Fruit fly (Drosophila melanogaster) whole organism, embryonic: ENCODE results near the gene mbc.

Experiments used
- ATbp ChIP-seq: fragments of 200-800 bp; sonication (Bioruptor generic); optimal IDR thresholded peaks from 2 replicates; lab custom pipeline; 2017; ENCODE audit warnings: missing biosample characterization, mild to moderate bottlenecking, missing genetic modification characterization, missing genetic modification reagents
- Aef1 ChIP-seq: fragments of 200-800 bp; sonication (Bioruptor generic); IDR thresholded peaks from 3 replicates; pipeline ENCODE4 v1.3.6; 2022; ENCODE audit warnings: missing biosample characterization, missing genetic modification characterization
- Atf3 ChIP-seq: fragments of 200-800 bp; sonication (Bioruptor generic); optimal IDR thresholded peaks from 3 replicates; lab custom pipeline; 2016; ENCODE audit warnings: missing biosample characterization, missing genetic modification characterization
- CG10274 ChIP-seq: fragments of 200-800 bp; sonication (Bioruptor generic); optimal IDR thresholded peaks from 3 replicates; lab custom pipeline; 2017; ENCODE audit warnings: missing biosample characterization, mild to moderate bottlenecking, missing genetic modification characterization
- CG10462 ChIP-seq: fragments of 200-800 bp; sonication (Bioruptor generic); optimal IDR thresholded peaks from 2 replicates; lab custom pipeline; 2016; ENCODE audit warnings: missing biosample characterization, missing genetic modification characterization
- CG10543 ChIP-seq: fragments of 200-800 bp; sonication (Bioruptor generic); optimal IDR thresholded peaks from 3 replicates; lab custom pipeline; 2017; ENCODE audit warnings: missing biosample characterization, mild to moderate bottlenecking, missing genetic modification characterization, moderate library complexity
- CG12391 ChIP-seq: fragments of 200-800 bp; sonication (Bioruptor generic); optimal IDR thresholded peaks from 3 replicates; lab custom pipeline; 2018; ENCODE audit warnings: missing biosample characterization, mild to moderate bottlenecking, missing genetic modification characterization, moderate library complexity
- CG13894 ChIP-seq: fragments of 200-800 bp; sonication (Bioruptor generic); optimal IDR thresholded peaks from 3 replicates; lab custom pipeline; 2018; ENCODE audit warnings: missing biosample characterization, mild to moderate bottlenecking, missing genetic modification characterization, moderate library complexity
- CG14014 ChIP-seq: fragments of 200-800 bp; sonication (Bioruptor generic); IDR thresholded peaks from 2 replicates; pipeline ENCODE4 v1.3.6; 2022; ENCODE audit warnings: missing biosample characterization, missing genetic modification characterization
- CG14667 ChIP-seq: fragments of 200-800 bp; sonication (Bioruptor generic); IDR thresholded peaks from 2 replicates; pipeline ENCODE4 v1.3.6; 2022; ENCODE audit warnings: missing biosample characterization, missing genetic modification characterization
- CG15479 ChIP-seq: fragments of 200-800 bp; sonication (Bioruptor generic); optimal IDR thresholded peaks from 3 replicates; lab custom pipeline; 2019; ENCODE audit warnings: missing biosample characterization, mild to moderate bottlenecking, missing genetic modification characterization, moderate library complexity
- CG17802 ChIP-seq: fragments of 200-800 bp; sonication (Bioruptor generic); optimal IDR thresholded peaks from 2 replicates; lab custom pipeline; 2018; ENCODE audit warnings: missing biosample characterization, mild to moderate bottlenecking, missing genetic modification characterization, moderate library complexity
- CG18011 ChIP-seq: fragments of 200-800 bp; sonication (Bioruptor generic); optimal IDR thresholded peaks from 2 replicates; lab custom pipeline; 2017; ENCODE audit warnings: missing biosample characterization, missing genetic modification characterization, mild to moderate bottlenecking, moderate library complexity, missing genotype
- CG2889 ChIP-seq: fragments of 200-800 bp; sonication (Bioruptor generic); IDR thresholded peaks from 3 replicates; pipeline ENCODE4 v1.3.6; 2022; ENCODE audit warnings: missing biosample characterization, missing genetic modification characterization
- CG30403 ChIP-seq: fragments of 200-800 bp; sonication (Bioruptor generic); optimal IDR thresholded peaks from 3 replicates; lab custom pipeline; 2016; ENCODE audit warnings: missing biosample characterization, missing genetic modification characterization
- CG4282 ChIP-seq: fragments of 200-800 bp; sonication (Bioruptor generic); optimal IDR thresholded peaks from 2 replicates; lab custom pipeline; 2016; ENCODE audit warnings: missing biosample characterization, missing genetic modification characterization
- CG4730 ChIP-seq: fragments of 200-800 bp; sonication (Bioruptor generic); IDR thresholded peaks from 2 replicates; pipeline ENCODE4 v1.3.6; 2022; ENCODE audit warnings: missing biosample characterization, missing genetic modification characterization
- CG6272 ChIP-seq: fragments of 200-800 bp; sonication (Bioruptor generic); IDR thresholded peaks from 2 replicates; pipeline ENCODE4 v1.3.6; 2022; ENCODE audit warnings: missing biosample characterization, missing genetic modification characterization
- CG6765 ChIP-seq: fragments of 200-800 bp; sonication (Bioruptor generic); optimal IDR thresholded peaks from 3 replicates; lab custom pipeline; 2017; ENCODE audit warnings: missing biosample characterization, mild to moderate bottlenecking, missing genetic modification characterization
- CG8388 ChIP-seq: fragments of 200-800 bp; sonication (Bioruptor generic); optimal IDR thresholded peaks from 2 replicates; lab custom pipeline; 2019; ENCODE audit warnings: missing biosample characterization, mild to moderate bottlenecking, missing genetic modification characterization, moderate library complexity
- Dad ChIP-seq: fragments of 200-800 bp; sonication (Bioruptor generic); optimal IDR thresholded peaks from 3 replicates; lab custom pipeline; 2016; ENCODE audit warnings: missing biosample characterization, missing genetic modification characterization
- Deaf1 ChIP-seq: fragments of 200-800 bp; optimal IDR thresholded peaks from 3 replicates; lab custom pipeline; 2019; ENCODE audit warnings: missing biosample characterization, mild to moderate bottlenecking, missing genetic modification characterization, moderate library complexity
- Dp ChIP-seq: fragments of 200-800 bp; sonication (Bioruptor generic); optimal IDR thresholded peaks from 2 replicates; lab custom pipeline; 2018; ENCODE audit warnings: missing biosample characterization, mild to moderate bottlenecking, missing genetic modification characterization, moderate library complexity
- Dref ChIP-seq: fragments of 200-800 bp; sonication (Bioruptor generic); IDR thresholded peaks from 2 replicates; pipeline ENCODE4 v1.3.6; 2022; ENCODE audit warnings: missing biosample characterization, missing genetic modification characterization
- Drgx ChIP-seq: fragments of 200-800 bp; sonication (Bioruptor generic); IDR thresholded peaks from 2 replicates; pipeline ENCODE4 v1.3.6; 2022; ENCODE audit warnings: missing biosample characterization, missing genetic modification characterization
- E2f1 ChIP-seq: fragments of 200-800 bp; sonication (Bioruptor generic); IDR thresholded peaks from 2 replicates; pipeline ENCODE4 v1.3.6; 2022; ENCODE audit warnings: missing biosample characterization, missing genetic modification characterization
- Fer1 ChIP-seq: fragments of 200-800 bp; sonication (Bioruptor generic); optimal IDR thresholded peaks from 2 replicates; lab custom pipeline; 2017; ENCODE audit warnings: missing biosample characterization, mild to moderate bottlenecking, missing genetic modification characterization
- HHEX ChIP-seq: fragments of 200-800 bp; sonication (Bioruptor generic); optimal IDR thresholded peaks from 3 replicates; lab custom pipeline; 2017; ENCODE audit warnings: missing biosample characterization, mild to moderate bottlenecking, missing genetic modification characterization, missing genetic modification reagents
- HmgZ ChIP-seq: fragments of 200-800 bp; sonication (Bioruptor generic); optimal IDR thresholded peaks from 2 replicates; lab custom pipeline; 2018; ENCODE audit warnings: missing biosample characterization, mild to moderate bottlenecking, missing genetic modification characterization
- Hr3 ChIP-seq: fragments of 200-800 bp; sonication (Bioruptor generic); optimal IDR thresholded peaks from 3 replicates; lab custom pipeline; 2016; ENCODE audit warnings: missing biosample characterization, missing genetic modification characterization
- Med ChIP-seq: fragments of 200-800 bp; sonication (Bioruptor generic); peaks from one replicate; lab custom pipeline; 2016; ENCODE audit warnings: missing biosample characterization, missing genetic modification characterization, mild to moderate bottlenecking, inconsistent platforms, moderate library complexity
- NK7.1 ChIP-seq: fragments of 200-800 bp; sonication (Bioruptor generic); optimal IDR thresholded peaks from 3 replicates; lab custom pipeline; 2016; ENCODE audit warnings: missing biosample characterization, missing genetic modification characterization
- Optix ChIP-seq: fragments of 200-800 bp; sonication (Bioruptor generic); IDR thresholded peaks from 3 replicates; pipeline ENCODE4 v1.3.6; 2022; ENCODE audit warnings: missing biosample characterization, missing genetic modification characterization
- Spps ChIP-seq: fragments of 200-800 bp; sonication (Bioruptor generic); optimal IDR thresholded peaks from 2 replicates; lab custom pipeline; 2018; ENCODE audit warnings: missing biosample characterization, mild to moderate bottlenecking, missing genetic modification characterization
- Xbp1 ChIP-seq: fragments of 200-800 bp; sonication (Bioruptor generic); optimal IDR thresholded peaks from 3 replicates; lab custom pipeline; 2016; ENCODE audit warnings: missing biosample characterization, mild to moderate bottlenecking, missing genetic modification characterization
- ara ChIP-seq: fragments of 200-800 bp; sonication (Bioruptor generic); IDR thresholded peaks from 2 replicates; pipeline ENCODE4 v1.3.6; 2022; ENCODE audit warnings: missing biosample characterization, missing genetic modification characterization
- bab2 ChIP-seq: fragments of 200-800 bp; sonication (Bioruptor generic); optimal IDR thresholded peaks from 2 replicates; lab custom pipeline; 2016; ENCODE audit warnings: missing biosample characterization, missing genetic modification characterization
- bbx ChIP-seq: fragments of 200-800 bp; sonication (Bioruptor generic); IDR thresholded peaks from 2 replicates; pipeline ENCODE4 v1.3.6; 2022; ENCODE audit warnings: missing biosample characterization, missing genetic modification characterization; ENCODE audit not compliant: partially characterized antibody
- dimm ChIP-seq: fragments of 200-800 bp; sonication (Bioruptor generic); IDR thresholded peaks from 2 replicates; pipeline ENCODE4 v1.3.6; 2022; ENCODE audit warnings: missing biosample characterization, missing genetic modification characterization
- dmrt11E ChIP-seq: fragments of 200-800 bp; sonication (Bioruptor generic); optimal IDR thresholded peaks from 3 replicates; lab custom pipeline; 2018; ENCODE audit warnings: missing biosample characterization, mild to moderate bottlenecking, missing genetic modification characterization, moderate library complexity
- ems ChIP-seq: fragments of 200-800 bp; sonication (Bioruptor generic); optimal IDR thresholded peaks from 3 replicates; lab custom pipeline; 2016; ENCODE audit warnings: missing biosample characterization, missing genetic modification characterization
- eve ChIP-seq, 2 experiments: fragments of >200 bp; optimal IDR thresholded peaks; 2 replicates each; lab custom pipeline; 2017; ENCODE audit warnings: missing biosample characterization in 2 of 2, missing genetic modification characterization in 2 of 2
- gro ChIP-seq: fragments of 200-800 bp; sonication (Bioruptor generic); optimal IDR thresholded peaks from 2 replicates; lab custom pipeline; 2016; ENCODE audit warnings: missing biosample characterization, missing genetic modification characterization
- mam ChIP-seq: fragments of 200-800 bp; sonication (Bioruptor generic); optimal IDR thresholded peaks from 3 replicates; lab custom pipeline; 2016; ENCODE audit warnings: missing biosample characterization, missing genetic modification characterization
- pita ChIP-seq: fragments of 200-800 bp; sonication (Bioruptor generic); optimal IDR thresholded peaks from 2 replicates; lab custom pipeline; 2017; ENCODE audit warnings: missing biosample characterization, mild to moderate bottlenecking, missing genetic modification characterization
- prd ChIP-seq, 3 experiments: fragments of >200 bp in 2 of 3; fragments of 200-800 bp in 1 of 3; sonication (Bioruptor generic) in 1 of 3; optimal IDR thresholded peaks in 2 of 3; IDR thresholded peaks in 1 of 3; 2 replicates in 2 of 3; 3 replicates in 1 of 3; pipeline versions ENCODE4 v1.3.6 to Lab custom; 2017 to 2022; ENCODE audit warnings: missing biosample characterization in 1 of 3, missing genetic modification characterization in 1 of 3
- row ChIP-seq: fragments of 200-800 bp; sonication (Bioruptor generic); IDR thresholded peaks from 3 replicates; pipeline ENCODE4 v1.3.6; 2022; ENCODE audit warnings: missing biosample characterization, missing genetic modification characterization
- salm ChIP-seq: fragments of 200-800 bp; sonication (Bioruptor generic); optimal IDR thresholded peaks from 2 replicates; lab custom pipeline; 2018; ENCODE audit warnings: missing biosample characterization, mild to moderate bottlenecking, missing genetic modification characterization
- seq ChIP-seq: fragments of 200-800 bp; sonication (Bioruptor generic); IDR thresholded peaks from 2 replicates; pipeline ENCODE4 v1.3.6; 2022; ENCODE audit warnings: missing biosample characterization, missing genetic modification characterization
- twi ChIP-seq: fragments of 200-800 bp; optimal IDR thresholded peaks from 2 replicates; lab custom pipeline; 2019; ENCODE audit warnings: missing biosample characterization, mild to moderate bottlenecking, missing genetic modification characterization, moderate library complexity
- zfh1 ChIP-seq: fragments of 200-800 bp; sonication (Bioruptor generic); IDR thresholded peaks from 3 replicates; pipeline ENCODE4 v1.3.6; 2022; ENCODE audit warnings: missing biosample characterization, missing genetic modification characterization

mbc gene

DNA sequence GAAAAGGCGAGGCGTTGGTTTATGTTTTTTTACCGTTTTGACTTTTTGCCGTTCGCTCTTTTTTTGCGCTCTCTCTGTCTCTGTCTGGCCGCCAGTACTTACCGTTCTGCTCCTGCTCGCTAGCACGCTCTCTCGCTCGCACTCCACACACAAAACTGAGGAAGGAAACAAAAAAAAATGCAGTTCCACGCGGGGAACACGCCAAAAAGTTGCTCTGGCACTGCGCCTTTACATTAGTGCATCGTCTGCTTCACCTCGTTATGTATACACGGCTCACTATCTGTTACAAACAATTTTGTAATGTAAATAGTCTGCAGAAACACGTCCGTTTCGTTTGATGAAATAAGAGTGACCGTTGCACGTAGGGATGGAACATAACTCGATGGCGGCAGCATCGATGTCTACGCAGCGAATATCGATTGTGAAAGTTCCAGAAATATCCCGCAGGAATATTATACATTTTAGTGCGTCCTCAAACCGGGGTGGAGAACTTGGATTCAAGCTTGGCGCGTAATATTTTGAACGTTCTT lies 37.4 kb downstream of the mbc start, which contains the start of the genes CG33111 and eIF4G2 (continued):
- peak; percentile 90 for TF ChIP-seq pita (GFP tag; lab: Kevin White, UChicago)
- TF ChIP-seq CG4282: no peak
- TF ChIP-seq bbx (GFP tag; lab: Robert Waterston, UW): peak; percentile 84
- TF ChIP-seq CG4730 (GFP tag; lab: Robert Waterston, UW): no peak
- no peak for TF ChIP-seq dimm (GFP tag; lab: Robert Waterston, UW)
- TF ChIP-seq Med: peak; percentile 92
- TF ChIP-seq gro: peak; percentile 68
- TF ChIP-seq Drgx (GFP tag; lab: Robert Waterston, UW): no peak; the same call in 1 of the 2 replicates
- peak; percentile 29 for TF ChIP-seq CG30403 (GFP tag; lab: Kevin White, UChicago)
- TF ChIP-seq eve (GFP tag; optimal IDR thresholded peaks at IDR 0.05; lab: Kevin White, UChicago): no peak
- no peak for TF ChIP-seq Hr3 (GFP tag; lab: Kevin White, UChicago)
- no peak; the same call in 2 of the 3 replicates for TF ChIP-seq Aef1 (GFP tag; lab: Robert Waterston, UW)
- peak; percentile 93 for TF ChIP-seq Dref
- no peak for TF ChIP-seq CG18011 (GFP tag; lab: Kevin White, UChicago)
- no peak for TF ChIP-seq Spps (tag; lab: Kevin White, UChicago)
- no peak for TF ChIP-seq ara (GFP tag; lab: Robert Waterston, UW)
- TF ChIP-seq twi (tag; lab: Kevin White, UChicago): no peak
- peak; percentile 74 for TF ChIP-seq HmgZ (tag; lab: Kevin White, UChicago)
- no peak for TF ChIP-seq CG2889 (GFP tag; lab: Robert Waterston, UW)
- peak; percentile 37; the same call in 2 of the 3 replicates for TF ChIP-seq row (GFP tag; lab: Robert Waterston, UW)
- TF ChIP-seq HHEX (GFP tag; lab: Kevin White, UChicago): no peak
- TF ChIP-seq bab2 (GFP tag; lab: Kevin White, UChicago): no peak
- TF ChIP-seq salm (tag; lab: Kevin White, UChicago): no peak
- TF ChIP-seq CG14667 (GFP tag; lab: Robert Waterston, UW): no peak
- no peak for TF ChIP-seq CG15479 (GFP tag; lab: Kevin White, UChicago)
- TF ChIP-seq Deaf1 (tag; lab: Kevin White, UChicago): no peak
- TF ChIP-seq zfh1 (GFP tag; lab: Robert Waterston, UW): no peak
- no peak for TF ChIP-seq Atf3
- TF ChIP-seq CG8388 (GFP tag; lab: Kevin White, UChicago): no peak
- no peak for TF ChIP-seq CG14014 (GFP tag; lab: Robert Waterston, UW)
- TF ChIP-seq Fer1 (GFP tag; lab: Kevin White, UChicago): peak; percentile 41
- peak; percentile 58 for TF ChIP-seq CG6765 (GFP tag; lab: Kevin White, UChicago)
- TF ChIP-seq CG17802 (tag; lab: Kevin White, UChicago): no peak
- peak; percentile 36 for TF ChIP-seq ems
- no peak for TF ChIP-seq dmrt11E (tag; lab: Kevin White, UChicago)
- no peak for TF ChIP-seq seq
- peak; percentile 40 for TF ChIP-seq Xbp1
- no peak for TF ChIP-seq CG10274
- TF ChIP-seq E2f1: no peak
- peak; percentile 45 for TF ChIP-seq Dad
- TF ChIP-seq CG10543 (GFP tag; lab: Kevin White, UChicago): peak; percentile 4
- peak; percentile 95 for TF ChIP-seq Dp (GFP tag; lab: Kevin White, UChicago)
- no peak for TF ChIP-seq prd (optimal IDR thresholded peaks at IDR 0.05; lab: Kevin White, UChicago)
- TF ChIP-seq prd (GFP tag; IDR thresholded peaks at IDR 0.05; lab: Robert Waterston, UW): 0 out of 3 replicates have a peak, but pooled peaks have one; percentile 11
- TF ChIP-seq NK7.1 (GFP tag; lab: Kevin White, UChicago): no peak
- no peak for TF ChIP-seq CG10462 (GFP tag; lab: Kevin White, UChicago)
- TF ChIP-seq mam (GFP tag; lab: Kevin White, UChicago): peak; percentile 51
- TF ChIP-seq Optix (GFP tag; lab: Robert Waterston, UW): no peak
- peak; percentile 50 for TF ChIP-seq CG12391 (tag; lab: Kevin White, UChicago)
- peak; percentile 18 for TF ChIP-seq ATbp (GFP tag; lab: Kevin White, UChicago)
- TF ChIP-seq CG13894: no peak
- TF ChIP-seq CG6272: peak; percentile 26; the same call in 1 of the 2 replicates
